Fruit fly (Drosophila melanogaster): Measurements from ENCODE around the gene CG4953.
A peak's percentile ranks its signal among the peaks of the same experiment; 100 is the strongest.

Gene CG4953

DNA sequence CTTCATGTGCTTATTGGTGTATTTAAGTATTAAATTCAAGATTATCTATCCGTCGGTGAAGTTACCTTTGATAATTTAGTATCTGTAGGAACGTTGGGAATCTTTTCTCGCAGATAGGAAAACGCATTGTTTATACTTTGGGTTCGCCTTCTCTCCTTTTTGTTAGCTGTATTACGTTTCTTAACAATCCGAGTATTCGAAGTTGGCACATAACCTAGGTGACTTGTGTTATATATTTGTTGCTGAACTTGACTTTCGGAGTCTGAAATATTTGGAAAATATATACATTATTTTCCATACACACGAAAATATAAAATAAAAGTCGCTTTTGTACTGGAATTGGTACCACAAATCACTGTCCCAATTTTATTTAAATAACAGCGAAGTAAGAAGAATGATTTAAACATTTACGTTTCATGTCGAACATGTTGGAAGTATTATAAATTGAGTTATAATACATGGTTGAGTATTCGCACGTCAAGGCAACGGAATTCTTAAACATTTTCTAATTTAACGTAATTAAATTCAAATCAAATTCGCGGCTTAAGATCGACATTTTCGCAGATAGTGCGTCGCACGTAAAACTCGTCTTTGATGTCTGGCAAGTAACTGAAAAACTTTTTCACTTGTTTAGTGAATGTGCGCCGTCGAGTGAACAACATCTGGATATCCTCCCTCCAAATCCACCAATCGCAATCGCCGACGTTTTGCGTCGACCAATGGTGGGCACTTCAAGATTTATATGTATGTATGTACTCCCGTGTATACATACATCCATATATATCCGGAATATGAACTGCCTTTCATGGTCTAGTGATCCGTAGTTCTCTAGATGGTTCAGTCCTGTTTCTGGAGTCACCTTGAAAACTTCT, 28.5 kb downstream of the CG4953 start, which contains the start of gene Hand:
Gene Hand (minus strand): TSS at position 588 of the 872 bp plus-strand sequence.
- no peak for TF ChIP-seq woc (GFP tag; optimal IDR thresholded peaks at IDR 0.05)

DNA sequence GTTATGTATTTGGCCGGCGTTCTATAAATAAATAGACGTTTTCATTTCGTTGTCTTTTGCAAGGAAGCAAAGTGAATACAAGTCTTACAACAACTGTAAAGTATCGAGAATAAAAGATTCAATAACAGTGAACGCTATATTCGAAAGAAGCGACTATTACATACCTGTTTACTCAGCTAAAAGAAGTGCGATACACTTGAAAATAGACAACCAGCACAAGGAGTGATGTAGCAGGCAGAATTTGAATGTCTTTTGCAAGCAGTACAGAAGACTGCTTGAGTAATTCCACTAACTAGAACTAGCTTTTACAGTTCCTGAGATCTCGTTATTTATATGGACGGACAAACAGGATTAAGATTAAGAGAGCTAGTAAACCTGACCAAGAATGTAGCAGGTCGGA, 31.8 kb downstream of the CG4953 start:
- peak; percentile 72 for TF ChIP-seq Dif (GFP tag; optimal IDR thresholded peaks at IDR 0.05; ENCODE audit: partially characterized antibody)
- no peak for TF ChIP-seq dsf (GFP tag; optimal IDR thresholded peaks at IDR 0.05; ENCODE audit: borderline replicate concordance)
- TF ChIP-seq Myc (optimal IDR thresholded peaks at IDR 0.05), result no peak
- TF ChIP-seq Vsx2 (GFP tag; optimal IDR thresholded peaks at IDR 0.05; ENCODE audit: partially characterized antibody), result no peak
- no peak for TF ChIP-seq pan (optimal IDR thresholded peaks at IDR 0.05)
- peak; percentile 33 for TF ChIP-seq N (GFP tag; optimal IDR thresholded peaks at IDR 0.05)
- no peak for TF ChIP-seq jim (GFP tag; optimal IDR thresholded peaks at IDR 0.05)

DNA sequence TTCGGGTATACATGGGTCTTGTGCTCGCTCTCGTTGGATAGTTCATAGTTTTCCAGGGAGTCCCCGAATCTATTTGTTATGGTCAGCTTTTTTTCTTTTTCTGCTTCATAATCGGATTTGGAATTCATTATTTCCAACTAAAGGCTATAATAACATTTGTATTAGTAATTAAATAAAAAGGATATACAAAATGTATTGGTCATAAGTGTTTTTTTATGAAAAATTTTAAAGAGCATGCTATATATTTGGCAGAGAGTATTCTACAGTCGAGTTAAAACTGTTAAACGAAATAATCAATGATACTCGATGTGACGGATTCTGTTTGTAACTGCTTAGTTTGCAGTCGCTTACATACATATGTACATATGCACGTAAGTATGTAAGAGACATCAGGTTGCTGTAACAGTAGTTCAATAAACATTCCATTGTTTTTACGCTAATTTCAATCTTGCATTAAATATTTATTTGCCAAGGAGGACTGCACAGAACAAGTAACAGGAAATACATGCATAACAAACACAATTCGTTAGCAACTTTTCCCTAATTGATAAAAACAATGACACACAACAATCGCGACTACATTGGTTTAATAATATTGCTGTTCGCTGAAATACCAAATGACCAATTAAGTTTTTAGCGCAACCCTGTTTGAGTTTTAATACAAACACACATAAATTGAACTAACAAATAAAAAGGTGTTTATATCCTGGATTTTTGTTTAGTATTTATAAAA, 32.7 kb downstream of the CG4953 start:
- TF ChIP-seq Abd-B (GFP tag; optimal IDR thresholded peaks at IDR 0.05) (no peak), foxo (GFP tag; optimal IDR thresholded peaks at IDR 0.05) (no peak), N (GFP tag; optimal IDR thresholded peaks at IDR 0.05) (no peak), CG32264 (GFP tag; optimal IDR thresholded peaks at IDR 0.05) (no peak), sage (GFP tag; optimal IDR thresholded peaks at IDR 0.05) (peak; percentile 37)

DNA sequence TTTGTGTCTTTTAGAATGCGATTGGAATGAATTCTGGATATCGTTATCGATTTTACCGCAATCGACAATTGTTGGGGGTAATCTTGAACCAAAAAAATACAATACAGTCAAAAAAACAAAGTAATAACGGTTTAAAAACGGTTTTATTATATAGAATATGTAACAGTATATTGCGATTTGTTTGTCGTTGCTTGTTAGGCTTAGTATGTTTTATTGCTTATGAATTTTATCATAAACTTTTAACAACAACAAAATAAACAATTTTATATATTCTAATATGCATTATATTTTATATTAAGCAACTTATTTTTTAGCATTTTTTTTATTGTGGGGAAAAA, 33.3 kb downstream of the CG4953 start, which contains the start of gene CYLD:
Gene CYLD (minus strand): TSS at position 38 of the 338 bp plus-strand sequence.
- TF ChIP-seq Hnf4 (GFP tag; optimal IDR thresholded peaks at IDR 0.05) (peak; percentile 70), Jra (GFP tag; optimal IDR thresholded peaks at IDR 0.05) (peak; percentile 56), CG32264 (GFP tag; optimal IDR thresholded peaks at IDR 0.05) (no peak), Abd-B (GFP tag; optimal IDR thresholded peaks at IDR 0.05) (no peak), Rel (GFP tag; optimal IDR thresholded peaks at IDR 0.05) (no peak), Rel (tag; optimal IDR thresholded peaks at IDR 0.05) (no peak), sage (GFP tag; optimal IDR thresholded peaks at IDR 0.05) (peak; percentile 7), usp (GFP tag; optimal IDR thresholded peaks at IDR 0.05) (no peak), OdsH (GFP tag; optimal IDR thresholded peaks at IDR 0.05) (peak; percentile 50), foxo (GFP tag; optimal IDR thresholded peaks at IDR 0.05) (peak in 1 of 2 experiments; percentile 62), Hr83 (GFP tag; optimal IDR thresholded peaks at IDR 0.05; ENCODE audit: poor library complexity, severe bottlenecking) (no peak), sv (GFP tag; optimal IDR thresholded peaks at IDR 0.05) (no peak), ey (GFP tag; optimal IDR thresholded peaks at IDR 0.05) (peak; percentile 14), woc (GFP tag; optimal IDR thresholded peaks at IDR 0.05) (peak; percentile 4), CG9705 (GFP tag; optimal IDR thresholded peaks at IDR 0.05) (peak; percentile 34), brk (GFP tag; optimal IDR thresholded peaks at IDR 0.05) (peak; percentile 68), psq (GFP tag; optimal IDR thresholded peaks at IDR 0.05) (peak; percentile 25), GATAd (GFP tag; optimal IDR thresholded peaks at IDR 0.05) (no peak), rgr (GFP tag; optimal IDR thresholded peaks at IDR 0.05) (peak; percentile 64), HLH106 (tag; optimal IDR thresholded peaks at IDR 0.05) (peak; percentile 60)

DNA sequence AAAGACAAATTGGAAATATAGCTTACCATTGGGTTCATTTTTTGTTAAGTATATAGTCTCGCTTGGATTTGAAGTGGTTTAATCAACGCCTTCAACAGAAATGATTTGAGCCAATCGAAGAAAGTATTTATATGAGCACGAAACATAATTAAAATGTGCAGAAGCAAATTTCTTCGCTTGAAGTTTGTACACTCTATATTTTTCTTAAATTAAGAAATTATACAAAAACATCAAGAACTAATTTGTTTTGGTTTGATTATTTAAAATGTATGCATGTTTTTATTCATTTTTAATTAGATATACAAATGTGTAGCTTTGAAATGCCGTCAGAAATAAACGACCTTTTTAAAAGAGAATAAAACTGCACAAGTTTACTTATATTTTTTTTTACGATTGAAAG, 35.4 kb downstream of the CG4953 start, which contains the start of gene CG13138:
Gene CG13138 (minus strand): TSS at position 101 of the 400 bp plus-strand sequence.
- TF ChIP-seq GATAd (GFP tag; optimal IDR thresholded peaks at IDR 0.05), result no peak
- no peak for TF ChIP-seq jim (GFP tag; optimal IDR thresholded peaks at IDR 0.05)
- no peak for TF ChIP-seq ey (GFP tag; optimal IDR thresholded peaks at IDR 0.05)
- no peak for TF ChIP-seq Dfd (GFP tag; optimal IDR thresholded peaks at IDR 0.05)
- no peak for TF ChIP-seq dl (GFP tag; optimal IDR thresholded peaks at IDR 0.05; ENCODE audit: insufficient read depth in 1 of 2, partially characterized antibody in 2 of 2)
- TF ChIP-seq Myc (optimal IDR thresholded peaks at IDR 0.05), result no peak
- TF ChIP-seq brk (GFP tag; optimal IDR thresholded peaks at IDR 0.05), result no peak
- no peak for TF ChIP-seq CrebA (GFP tag; optimal IDR thresholded peaks at IDR 0.05; ENCODE audit: borderline replicate concordance)
- no peak for TF ChIP-seq Jra (GFP tag; optimal IDR thresholded peaks at IDR 0.05)
- no peak for TF ChIP-seq Abd-B (GFP tag; optimal IDR thresholded peaks at IDR 0.05)
- no peak for TF ChIP-seq sage (GFP tag; optimal IDR thresholded peaks at IDR 0.05)
- no peak for TF ChIP-seq psq (GFP tag; optimal IDR thresholded peaks at IDR 0.05)

Measured in whole organism, wandering third instar larva.